Fruit fly (Drosophila melanogaster) whole organism, embryonic: ENCODE measurements around the gene CG18542.

Source experiments
- Abd-B ChIP-seq: fragments of 200-800 bp; sonication (Bioruptor generic); optimal IDR thresholded peaks from 2 replicates; lab custom pipeline; 2018; ENCODE audit warnings: missing biosample characterization, mild to moderate bottlenecking, missing genetic modification characterization, moderate library complexity
- CG10654 ChIP-seq: fragments of 200-800 bp; sonication (Bioruptor generic); optimal IDR thresholded peaks from 2 replicates; lab custom pipeline; 2016; ENCODE audit warnings: missing biosample characterization, missing genetic modification characterization
- CG11504 ChIP-seq: fragments of 200-800 bp; sonication (Bioruptor generic); optimal IDR thresholded peaks from 3 replicates; lab custom pipeline; 2019; ENCODE audit warnings: missing biosample characterization, mild to moderate bottlenecking, missing genetic modification characterization, moderate library complexity
- CG12155 ChIP-seq: fragments of 200-800 bp; sonication (Bioruptor generic); optimal IDR thresholded peaks from 3 replicates; lab custom pipeline; 2016; ENCODE audit warnings: missing biosample characterization, missing genetic modification characterization
- CG12236 ChIP-seq: fragments of 200-800 bp; sonication (Bioruptor generic); optimal IDR thresholded peaks from 2 replicates; lab custom pipeline; 2016; ENCODE audit warnings: missing biosample characterization, missing genetic modification characterization
- CG12391 ChIP-seq: fragments of 200-800 bp; sonication (Bioruptor generic); optimal IDR thresholded peaks from 3 replicates; lab custom pipeline; 2018; ENCODE audit warnings: missing biosample characterization, mild to moderate bottlenecking, missing genetic modification characterization, moderate library complexity
- CG12942 ChIP-seq: fragments of 200-800 bp; sonication (Bioruptor generic); optimal IDR thresholded peaks from 3 replicates; lab custom pipeline; 2016; ENCODE audit warnings: missing biosample characterization, missing genetic modification characterization
- CG13424 ChIP-seq: fragments of 200-800 bp; sonication (Bioruptor generic); optimal IDR thresholded peaks from 2 replicates; lab custom pipeline; 2019; ENCODE audit warnings: missing biosample characterization, mild to moderate bottlenecking, missing genetic modification characterization, moderate library complexity
- CG13624 ChIP-seq: fragments of 200-800 bp; sonication (Bioruptor generic); optimal IDR thresholded peaks from 2 replicates; lab custom pipeline; 2016; ENCODE audit warnings: missing biosample characterization, missing genetic modification characterization
- CG15073 ChIP-seq: fragments of 200-800 bp; sonication (Bioruptor generic); optimal IDR thresholded peaks from 2 replicates; lab custom pipeline; 2016; ENCODE audit warnings: missing biosample characterization, missing genetic modification characterization
- CG15269 ChIP-seq: fragments of 200-800 bp; sonication (Bioruptor generic); optimal IDR thresholded peaks from 2 replicates; lab custom pipeline; 2018; ENCODE audit warnings: missing biosample characterization, mild to moderate bottlenecking, missing genetic modification characterization, moderate library complexity
- CG18011 ChIP-seq: fragments of 200-800 bp; sonication (Bioruptor generic); optimal IDR thresholded peaks from 2 replicates; lab custom pipeline; 2017; ENCODE audit warnings: missing biosample characterization, missing genetic modification characterization, mild to moderate bottlenecking, moderate library complexity, missing genotype
- CG2116 ChIP-seq: fragments of 200-800 bp; sonication (Bioruptor generic); optimal IDR thresholded peaks from 3 replicates; lab custom pipeline; 2018; ENCODE audit warnings: missing biosample characterization, mild to moderate bottlenecking, missing genetic modification characterization
- CG2120 ChIP-seq: fragments of 200-800 bp; sonication (Bioruptor generic); optimal IDR thresholded peaks from 3 replicates; lab custom pipeline; 2016; ENCODE audit warnings: missing biosample characterization, missing genetic modification characterization
- CG30403 ChIP-seq: fragments of 200-800 bp; sonication (Bioruptor generic); optimal IDR thresholded peaks from 3 replicates; lab custom pipeline; 2016; ENCODE audit warnings: missing biosample characterization, missing genetic modification characterization
- CG30431 ChIP-seq: fragments of 200-800 bp; sonication (Bioruptor generic); optimal IDR thresholded peaks from 2 replicates; lab custom pipeline; 2017; ENCODE audit warnings: missing biosample characterization, missing genetic modification characterization
- CG5245 ChIP-seq: fragments of 200-800 bp; sonication (Bioruptor generic); optimal IDR thresholded peaks from 3 replicates; lab custom pipeline; 2016; ENCODE audit warnings: missing biosample characterization, missing genetic modification characterization
- CG7745 ChIP-seq: fragments of 200-800 bp; sonication (Bioruptor generic); optimal IDR thresholded peaks from 2 replicates; lab custom pipeline; 2018; ENCODE audit warnings: missing biosample characterization, mild to moderate bottlenecking, missing genetic modification characterization, moderate library complexity
- CG7839 ChIP-seq: fragments of 200-800 bp; sonication (Bioruptor generic); optimal IDR thresholded peaks from 3 replicates; lab custom pipeline; 2018; ENCODE audit warnings: missing biosample characterization, mild to moderate bottlenecking, missing genetic modification characterization, moderate library complexity
- CG8281 ChIP-seq: fragments of 200-800 bp; sonication (Bioruptor generic); optimal IDR thresholded peaks from 2 replicates; lab custom pipeline; 2018; ENCODE audit warnings: missing biosample characterization, mild to moderate bottlenecking, missing genetic modification characterization, moderate library complexity
- CG9876 ChIP-seq: fragments of 200-800 bp; sonication (Bioruptor generic); optimal IDR thresholded peaks from 2 replicates; lab custom pipeline; 2016; ENCODE audit warnings: missing biosample characterization, missing genetic modification characterization
- CoRest ChIP-seq: fragments of 200-800 bp; sonication (Bioruptor generic); optimal IDR thresholded peaks from 3 replicates; lab custom pipeline; 2018; ENCODE audit warnings: missing biosample characterization, mild to moderate bottlenecking, missing genetic modification characterization, moderate library complexity
- Deaf1 ChIP-seq: fragments of 200-800 bp; optimal IDR thresholded peaks from 3 replicates; lab custom pipeline; 2019; ENCODE audit warnings: missing biosample characterization, mild to moderate bottlenecking, missing genetic modification characterization, moderate library complexity
- Dp ChIP-seq: fragments of 200-800 bp; sonication (Bioruptor generic); optimal IDR thresholded peaks from 2 replicates; lab custom pipeline; 2018; ENCODE audit warnings: missing biosample characterization, mild to moderate bottlenecking, missing genetic modification characterization, moderate library complexity
- Ets65A ChIP-seq: fragments of 200-800 bp; sonication (Bioruptor generic); peaks from one replicate; lab custom pipeline; 2016; ENCODE audit warnings: missing biosample characterization, missing genetic modification characterization
- Fer3 ChIP-seq: fragments of 200-800 bp; sonication (Bioruptor generic); optimal IDR thresholded peaks from 2 replicates; lab custom pipeline; 2018; ENCODE audit warnings: missing biosample characterization, mild to moderate bottlenecking, missing genetic modification characterization, moderate library complexity
- Hr51 ChIP-seq, 2 experiments: fragments of 200-800 bp; sonication (Bioruptor generic); optimal IDR thresholded peaks; 2 replicates in 1 of 2; 3 replicates in 1 of 2; lab custom pipeline; 2016 to 2018; ENCODE audit warnings: missing biosample characterization in 2 of 2, missing genetic modification characterization in 2 of 2, mild to moderate bottlenecking in 1 of 2, moderate library complexity in 1 of 2
- Hr78 ChIP-seq, 2 experiments: fragments of 200-800 bp in 1 of 2; fragments of >200 bp in 1 of 2; sonication (Bioruptor generic) in 1 of 2; optimal IDR thresholded peaks; 2 replicates each; lab custom pipeline; 2017 to 2019; ENCODE audit warnings: missing biosample characterization in 2 of 2, missing genetic modification characterization in 2 of 2, mild to moderate bottlenecking in 1 of 2, moderate library complexity in 1 of 2
- Meics ChIP-seq: fragments of 200-800 bp; sonication (Bioruptor generic); optimal IDR thresholded peaks from 2 replicates; lab custom pipeline; 2017; ENCODE audit warnings: missing biosample characterization, mild to moderate bottlenecking, missing genetic modification characterization
- NfI ChIP-seq: fragments of 200-800 bp; sonication (Bioruptor generic); optimal IDR thresholded peaks from 3 replicates; lab custom pipeline; 2018; ENCODE audit warnings: missing biosample characterization, mild to moderate bottlenecking, missing genetic modification characterization, moderate library complexity
- Oli ChIP-seq: fragments of 200-800 bp; sonication (Bioruptor generic); optimal IDR thresholded peaks from 2 replicates; lab custom pipeline; 2018; ENCODE audit warnings: missing biosample characterization, mild to moderate bottlenecking, missing genetic modification characterization, moderate library complexity
- PHDP ChIP-seq: fragments of 200-800 bp; sonication (Bioruptor generic); optimal IDR thresholded peaks from 3 replicates; lab custom pipeline; 2018; ENCODE audit warnings: missing biosample characterization, mild to moderate bottlenecking, missing genetic modification characterization, moderate library complexity
- Sox102F ChIP-seq: fragments of 200-800 bp; sonication (Bioruptor generic); optimal IDR thresholded peaks from 2 replicates; lab custom pipeline; 2018; ENCODE audit warnings: missing biosample characterization, mild to moderate bottlenecking, missing genetic modification characterization, moderate library complexity
- Xbp1 ChIP-seq: fragments of 200-800 bp; sonication (Bioruptor generic); optimal IDR thresholded peaks from 3 replicates; lab custom pipeline; 2016; ENCODE audit warnings: missing biosample characterization, mild to moderate bottlenecking, missing genetic modification characterization
- amos ChIP-seq: fragments of 200-800 bp; sonication (Bioruptor generic); IDR thresholded peaks from 2 replicates; pipeline ENCODE4 v1.3.6; 2022; ENCODE audit warnings: missing biosample characterization, missing genetic modification characterization; ENCODE audit not compliant: partially characterized antibody
- ara ChIP-seq: fragments of 200-800 bp; sonication (Bioruptor generic); IDR thresholded peaks from 2 replicates; pipeline ENCODE4 v1.3.6; 2022; ENCODE audit warnings: missing biosample characterization, missing genetic modification characterization
- az2 ChIP-seq: fragments of 200-800 bp; sonication (Bioruptor generic); optimal IDR thresholded peaks from 3 replicates; lab custom pipeline; 2016; ENCODE audit warnings: missing biosample characterization, missing genetic modification characterization
- bigmax ChIP-seq: fragments of 200-800 bp; sonication (Bioruptor generic); optimal IDR thresholded peaks from 2 replicates; lab custom pipeline; 2018; ENCODE audit warnings: missing biosample characterization, mild to moderate bottlenecking, missing genetic modification characterization
- caup ChIP-seq: fragments of 200-800 bp; sonication (Bioruptor generic); optimal IDR thresholded peaks from 3 replicates; lab custom pipeline; 2017; ENCODE audit warnings: missing biosample characterization, mild to moderate bottlenecking, missing genetic modification characterization, moderate library complexity; ENCODE audit not compliant: severe bottlenecking
- dpn ChIP-seq, 2 experiments: fragments of 200-800 bp; sonication (Bioruptor generic); optimal IDR thresholded peaks; 3 replicates each; lab custom pipeline; 2016; ENCODE audit warnings: missing biosample characterization in 2 of 2, missing genetic modification characterization in 2 of 2
- fd3F ChIP-seq: fragments of 200-800 bp; sonication (Bioruptor generic); optimal IDR thresholded peaks from 2 replicates; lab custom pipeline; 2018; ENCODE audit warnings: missing biosample characterization, mild to moderate bottlenecking, missing genetic modification characterization, moderate library complexity
- gce ChIP-seq: fragments of 200-800 bp; sonication (Bioruptor generic); IDR thresholded peaks from 3 replicates; pipeline ENCODE4 v1.3.6; 2022; ENCODE audit warnings: missing biosample characterization, missing genetic modification characterization
- lbe ChIP-seq: fragments of 200-800 bp; sonication (Bioruptor generic); optimal IDR thresholded peaks from 2 replicates; lab custom pipeline; 2016; ENCODE audit warnings: missing biosample characterization, mild to moderate bottlenecking, missing genetic modification characterization
- lilli ChIP-seq: fragments of 200-800 bp; sonication (Bioruptor generic); optimal IDR thresholded peaks from 3 replicates; lab custom pipeline; 2016; ENCODE audit warnings: missing biosample characterization, missing genetic modification characterization
- peb ChIP-seq: fragments of 200-800 bp; sonication (Bioruptor generic); IDR thresholded peaks from 2 replicates; pipeline ENCODE4 v1.3.6; 2022; ENCODE audit warnings: missing biosample characterization, missing genetic modification characterization
- pita ChIP-seq: fragments of 200-800 bp; sonication (Bioruptor generic); optimal IDR thresholded peaks from 2 replicates; lab custom pipeline; 2017; ENCODE audit warnings: missing biosample characterization, mild to moderate bottlenecking, missing genetic modification characterization
- schlank ChIP-seq: fragments of 200-800 bp; sonication (Bioruptor generic); optimal IDR thresholded peaks from 2 replicates; lab custom pipeline; 2018; ENCODE audit warnings: missing biosample characterization, mild to moderate bottlenecking, missing genetic modification characterization
- ssp ChIP-seq: fragments of 200-800 bp; sonication (Bioruptor generic); IDR thresholded peaks from 2 replicates; pipeline ENCODE4 v1.3.6; 2022; ENCODE audit warnings: missing biosample characterization, missing genetic modification characterization
- tap ChIP-seq: fragments of 200-800 bp; optimal IDR thresholded peaks from 3 replicates; lab custom pipeline; 2019; ENCODE audit warnings: missing biosample characterization, mild to moderate bottlenecking, missing genetic modification characterization, moderate library complexity
- unpg ChIP-seq: fragments of 200-800 bp; sonication (Bioruptor generic); optimal IDR thresholded peaks from 3 replicates; lab custom pipeline; 2018; ENCODE audit warnings: missing biosample characterization, mild to moderate bottlenecking, missing genetic modification characterization, moderate library complexity
- zfh2 ChIP-seq: fragments of 200-800 bp; sonication (Bioruptor generic); optimal IDR thresholded peaks from 2 replicates; lab custom pipeline; 2016; ENCODE audit warnings: missing biosample characterization, missing genetic modification characterization

Gene CG18542

dm6 chr3R:9701897-9702296, 16.3 kb downstream of the CG18542 start (continued):
- TF ChIP-seq CG11504 (tag; lab: Kevin White, UChicago) = no peak
- no peak for TF ChIP-seq CG13624 (GFP tag; lab: Kevin White, UChicago)
- TF ChIP-seq CG8281 (tag; lab: Kevin White, UChicago) = no peak
- peak; percentile 36 for TF ChIP-seq Abd-B (GFP tag; lab: Kevin White, UChicago)
- TF ChIP-seq bigmax (GFP tag; lab: Kevin White, UChicago) = peak; percentile 51
- TF ChIP-seq CG30431 = no peak
- TF ChIP-seq CG12942 (GFP tag; lab: Kevin White, UChicago) = no peak
- TF ChIP-seq Dp (GFP tag; lab: Kevin White, UChicago) = no peak
- peak; percentile 11 for TF ChIP-seq Ets65A
- TF ChIP-seq Xbp1 (GFP tag; lab: Kevin White, UChicago) = peak; percentile 13
- peak; percentile 21 for TF ChIP-seq CG12391 (tag; lab: Kevin White, UChicago)
- no peak for TF ChIP-seq caup (GFP tag; lab: Kevin White, UChicago)
- peak; percentile 50 for TF ChIP-seq CG13424 (tag; lab: Kevin White, UChicago)
- TF ChIP-seq CG12155 (GFP tag; lab: Kevin White, UChicago) = peak; percentile 4
- TF ChIP-seq Meics (GFP tag; lab: Kevin White, UChicago) = no peak
- TF ChIP-seq CG30403 (GFP tag; lab: Kevin White, UChicago) = no peak
- peak; percentile 34 for TF ChIP-seq NfI
- peak in 1 of 2 experiments; percentile 64 for TF ChIP-seq Hr51 (GFP tag; optimal IDR thresholded peaks at IDR 0.05; lab: Kevin White, UChicago)
- TF ChIP-seq Hr78 (GFP tag; optimal IDR thresholded peaks at IDR 0.05; lab: Kevin White, UChicago) = peak in 1 of 2 experiments; percentile 72
- peak; percentile 33 for TF ChIP-seq CG2120 (GFP tag; lab: Kevin White, UChicago)
- TF ChIP-seq lilli (GFP tag; lab: Kevin White, UChicago) = peak; percentile 2
- TF ChIP-seq CG12236 (GFP tag; lab: Kevin White, UChicago) = no peak
- peak; percentile 2 for TF ChIP-seq PHDP (tag; lab: Kevin White, UChicago)
- TF ChIP-seq az2 (GFP tag; lab: Kevin White, UChicago) = peak; percentile 25
- no peak for TF ChIP-seq CG7745 (tag; lab: Kevin White, UChicago)
- TF ChIP-seq Sox102F (GFP tag; lab: Kevin White, UChicago) = peak; percentile 62
- TF ChIP-seq fd3F (GFP tag; lab: Kevin White, UChicago) = peak; percentile 43
- no peak for TF ChIP-seq schlank (tag; lab: Kevin White, UChicago)
- peak; percentile 8 for TF ChIP-seq Oli (tag; lab: Kevin White, UChicago)
- TF ChIP-seq dpn (GFP tag; optimal IDR thresholded peaks at IDR 0.05; lab: Kevin White, UChicago) = peak in 1 of 2 experiments; percentile 9
- peak; percentile 62 for TF ChIP-seq CG15269 (tag; lab: Kevin White, UChicago)
- TF ChIP-seq CG2116 (GFP tag; lab: Kevin White, UChicago) = no peak
- no peak for TF ChIP-seq CG15073 (GFP tag; lab: Kevin White, UChicago)
- no peak for TF ChIP-seq pita
- peak; percentile 23 for TF ChIP-seq CoRest
- no peak for TF ChIP-seq lbe (GFP tag; lab: Kevin White, UChicago)
- no peak for TF ChIP-seq CG5245 (GFP tag; lab: Kevin White, UChicago)
- peak; percentile 13 for TF ChIP-seq unpg
- TF ChIP-seq CG7839 = peak; percentile 27

dm6 chr3R:9702567-9702966, 17.0 kb downstream of the CG18542 start:
- peak; percentile 38 for TF ChIP-seq CG9876 (GFP tag; lab: Kevin White, UChicago)
- TF ChIP-seq CG10654 (GFP tag; lab: Kevin White, UChicago) = peak; percentile 84
- TF ChIP-seq peb (GFP tag; lab: Robert Waterston, UW) = no peak
- TF ChIP-seq Fer3 (tag; lab: Kevin White, UChicago) = peak; percentile 92
- peak; percentile 76 for TF ChIP-seq CG18011 (GFP tag; lab: Kevin White, UChicago)
- peak; percentile 92 for TF ChIP-seq tap (tag; lab: Kevin White, UChicago)
- TF ChIP-seq zfh2 (GFP tag; lab: Kevin White, UChicago) = peak; percentile 77
- TF ChIP-seq ara = no peak
- TF ChIP-seq amos (GFP tag; lab: Robert Waterston, UW) = no peak
- TF ChIP-seq ssp (GFP tag; lab: Robert Waterston, UW) = no peak
- peak; percentile 67 for TF ChIP-seq Deaf1 (tag; lab: Kevin White, UChicago)
- TF ChIP-seq CG2120 (GFP tag; lab: Kevin White, UChicago) = peak; percentile 91
- TF ChIP-seq gce (GFP tag; lab: Robert Waterston, UW) = no peak
